Fruit fly (Drosophila melanogaster) whole organism, prepupa: Measurements from ENCODE around the gene CG43348.

ENCODE experiments used
- Blimp-1 ChIP-seq: fragments of 200-800 bp; sonication (Bioruptor generic); optimal IDR thresholded peaks from 3 replicates; lab custom pipeline; 2017; ENCODE audit warnings: missing biosample characterization, missing genetic modification characterization, mild to moderate bottlenecking, moderate library complexity, missing genetic modification reagents
- CG10631 ChIP-seq: fragments of 200-800 bp; sonication (Bioruptor generic); optimal IDR thresholded peaks from 2 replicates; lab custom pipeline; 2016; ENCODE audit warnings: missing biosample characterization, missing genetic modification characterization
- CG11294 ChIP-seq: fragments of 200-800 bp; sonication (Bioruptor generic); IDR thresholded peaks from 2 replicates; pipeline ENCODE4 v1.3.6; 2022; ENCODE audit warnings: missing biosample characterization, missing genetic modification characterization
- CG11762 ChIP-seq: fragments of 200-800 bp; sonication (Bioruptor generic); optimal IDR thresholded peaks from 3 replicates; lab custom pipeline; 2016; ENCODE audit warnings: missing biosample characterization, missing genetic modification characterization; ENCODE audit not compliant: insufficient read depth
- CG15336 ChIP-seq: fragments of 200-800 bp; sonication (Bioruptor generic); IDR thresholded peaks from 2 replicates; pipeline ENCODE4 v1.3.6; 2022; ENCODE audit warnings: missing biosample characterization, missing genetic modification characterization
- CG1621 ChIP-seq: fragments of 200-800 bp; sonication (Bioruptor generic); optimal IDR thresholded peaks from 3 replicates; lab custom pipeline; 2018; ENCODE audit warnings: missing biosample characterization, mild to moderate bottlenecking, missing genetic modification characterization
- CG16779 ChIP-seq: fragments of 200-800 bp; sonication (Bioruptor generic); optimal IDR thresholded peaks from 3 replicates; lab custom pipeline; 2017; ENCODE audit warnings: missing biosample characterization, mild to moderate bottlenecking, missing genetic modification characterization
- CG3032 ChIP-seq: fragments of 200-800 bp; optimal IDR thresholded peaks from 2 replicates; lab custom pipeline; 2019; ENCODE audit warnings: missing biosample characterization, mild to moderate bottlenecking, missing genetic modification characterization, moderate library complexity
- CG31627 ChIP-seq: fragments of 200-800 bp; sonication (Bioruptor generic); optimal IDR thresholded peaks from 3 replicates; lab custom pipeline; 2016; ENCODE audit warnings: missing biosample characterization, missing genetic modification characterization
- CG32006 ChIP-seq: fragments of 200-800 bp; sonication (Bioruptor generic); optimal IDR thresholded peaks from 3 replicates; lab custom pipeline; 2017; ENCODE audit warnings: missing biosample characterization, mild to moderate bottlenecking, missing genetic modification characterization
- CG3919 ChIP-seq: fragments of 200-800 bp; sonication (Bioruptor generic); optimal IDR thresholded peaks from 3 replicates; lab custom pipeline; 2016; ENCODE audit warnings: missing biosample characterization, missing genetic modification characterization
- CG6163 ChIP-seq: fragments of 200-800 bp; sonication (Bioruptor generic); IDR thresholded peaks from 3 replicates; pipeline ENCODE4 v1.3.6; 2022; ENCODE audit warnings: missing biosample characterization, missing genetic modification characterization
- CG6792 ChIP-seq: fragments of 200-800 bp; sonication (Bioruptor generic); optimal IDR thresholded peaks from 3 replicates; lab custom pipeline; 2016; ENCODE audit warnings: missing biosample characterization, missing genetic modification characterization
- CG6854 ChIP-seq: fragments of 200-800 bp; sonication (Bioruptor generic); optimal IDR thresholded peaks from 2 replicates; lab custom pipeline; 2017; ENCODE audit warnings: missing biosample characterization, mild to moderate bottlenecking, missing genetic modification characterization
- CG7368 ChIP-seq: fragments of 200-800 bp; sonication (Bioruptor generic); optimal IDR thresholded peaks from 3 replicates; lab custom pipeline; 2016; ENCODE audit warnings: missing biosample characterization, missing genetic modification characterization
- CG8119 ChIP-seq: fragments of 200-800 bp; sonication (Bioruptor generic); IDR thresholded peaks from 3 replicates; pipeline ENCODE4 v1.3.6; 2022; ENCODE audit warnings: missing biosample characterization, missing genetic modification characterization
- CG8632 ChIP-seq: fragments of 200-800 bp; sonication (Bioruptor generic); optimal IDR thresholded peaks from 3 replicates; lab custom pipeline; 2016; ENCODE audit warnings: missing biosample characterization, missing genetic modification characterization
- CG9139 ChIP-seq: fragments of 200-800 bp; sonication (Bioruptor generic); optimal IDR thresholded peaks from 3 replicates; lab custom pipeline; 2017; ENCODE audit warnings: missing biosample characterization, mild to moderate bottlenecking, missing genetic modification characterization
- Eip78C ChIP-seq: fragments of 200-800 bp; sonication (Bioruptor generic); peaks from one replicate; lab custom pipeline; 2016; ENCODE audit warnings: missing biosample characterization, missing genetic modification characterization
- Ets21C ChIP-seq: fragments of 200-800 bp; sonication (Bioruptor generic); optimal IDR thresholded peaks from 3 replicates; lab custom pipeline; 2016; ENCODE audit warnings: missing biosample characterization, missing genetic modification characterization
- Gug ChIP-seq: fragments of 200-800 bp; sonication (Bioruptor generic); IDR thresholded peaks from 2 replicates; pipeline ENCODE4 v1.3.6; 2022; ENCODE audit warnings: missing biosample characterization, missing genetic modification characterization
- Hr39 ChIP-seq: fragments of 200-800 bp; sonication (Bioruptor generic); optimal IDR thresholded peaks from 2 replicates; lab custom pipeline; 2016; ENCODE audit warnings: missing biosample characterization, missing genetic modification characterization
- Sox102F ChIP-seq: fragments of 200-800 bp; sonication (Bioruptor generic); optimal IDR thresholded peaks from 2 replicates; lab custom pipeline; 2016; ENCODE audit warnings: missing biosample characterization, mild to moderate bottlenecking, missing genetic modification characterization
- Sox15 ChIP-seq: fragments of 200-800 bp; sonication (Bioruptor generic); optimal IDR thresholded peaks from 3 replicates; lab custom pipeline; 2016; ENCODE audit warnings: missing biosample characterization, missing genetic modification characterization
- achi ChIP-seq: fragments of 200-800 bp; sonication (Bioruptor generic); optimal IDR thresholded peaks from 3 replicates; lab custom pipeline; 2016; ENCODE audit warnings: missing biosample characterization, missing genetic modification characterization
- acj6 ChIP-seq: fragments of 200-800 bp; sonication (Bioruptor generic); optimal IDR thresholded peaks from 3 replicates; lab custom pipeline; 2016; ENCODE audit warnings: missing biosample characterization, missing genetic modification characterization
- dac ChIP-seq: fragments of 200-800 bp; sonication (Bioruptor generic); optimal IDR thresholded peaks from 2 replicates; lab custom pipeline; 2017; ENCODE audit warnings: missing biosample characterization, mild to moderate bottlenecking, missing genetic modification characterization
- dsx ChIP-seq: fragments of 200-800 bp; optimal IDR thresholded peaks from 3 replicates; lab custom pipeline; 2019; ENCODE audit warnings: missing biosample characterization, mild to moderate bottlenecking, missing genetic modification characterization, moderate library complexity; ENCODE audit not compliant: poor library complexity, severe bottlenecking
- eg ChIP-seq: fragments of 200-800 bp; sonication (Bioruptor generic); IDR thresholded peaks from 3 replicates; pipeline ENCODE4 v1.3.6; 2022; ENCODE audit warnings: missing biosample characterization, missing genetic modification characterization
- esn ChIP-seq: fragments of 200-800 bp; sonication (Bioruptor generic); optimal IDR thresholded peaks from 2 replicates; lab custom pipeline; 2016; ENCODE audit warnings: missing biosample characterization, mild to moderate bottlenecking, missing genetic modification characterization, moderate library complexity
- fd59A ChIP-seq: fragments of 200-800 bp; sonication (Bioruptor generic); optimal IDR thresholded peaks from 2 replicates; lab custom pipeline; 2017; ENCODE audit warnings: missing biosample characterization, mild to moderate bottlenecking, missing genetic modification characterization, missing genetic modification reagents
- fd85E ChIP-seq: fragments of 200-800 bp; sonication (Bioruptor generic); optimal IDR thresholded peaks from 3 replicates; lab custom pipeline; 2016; ENCODE audit warnings: missing biosample characterization, missing genetic modification characterization
- fkh ChIP-seq: fragments of 200-800 bp; sonication (Bioruptor generic); optimal IDR thresholded peaks from 3 replicates; lab custom pipeline; 2017; ENCODE audit warnings: missing biosample characterization, mild to moderate bottlenecking, missing genetic modification characterization, moderate library complexity
- net ChIP-seq: fragments of 200-800 bp; sonication (Bioruptor generic); optimal IDR thresholded peaks from 3 replicates; lab custom pipeline; 2016; ENCODE audit warnings: missing biosample characterization, missing genetic modification characterization
- pdm3 ChIP-seq: fragments of 200-800 bp; sonication (Bioruptor generic); optimal IDR thresholded peaks from 3 replicates; lab custom pipeline; 2016; ENCODE audit warnings: missing biosample characterization, missing genetic modification characterization
- salr ChIP-seq, 2 experiments: fragments of 200-800 bp; sonication (Bioruptor generic); optimal IDR thresholded peaks; 3 replicates each; lab custom pipeline; 2016 to 2018; ENCODE audit warnings: missing biosample characterization in 2 of 2, missing genetic modification characterization in 2 of 2, mild to moderate bottlenecking in 1 of 2
- spab ChIP-seq: fragments of 200-800 bp; sonication (Bioruptor generic); optimal IDR thresholded peaks from 2 replicates; lab custom pipeline; 2017; ENCODE audit warnings: missing biosample characterization, mild to moderate bottlenecking, missing genetic modification characterization, missing genetic modification reagents
- ss ChIP-seq, 2 experiments: fragments of 200-800 bp; sonication (Bioruptor generic); optimal IDR thresholded peaks; 2 replicates in 1 of 2; 3 replicates in 1 of 2; lab custom pipeline; 2017 to 2018; ENCODE audit warnings: mild to moderate bottlenecking in 2 of 2, missing biosample characterization in 2 of 2, missing genetic modification characterization in 2 of 2, moderate library complexity in 1 of 2
- topi ChIP-seq: fragments of 200-800 bp; sonication (Bioruptor generic); optimal IDR thresholded peaks from 3 replicates; lab custom pipeline; 2016; ENCODE audit warnings: missing biosample characterization, missing genetic modification characterization
- vri ChIP-seq: fragments of 200-800 bp; sonication (Bioruptor generic); optimal IDR thresholded peaks from 3 replicates; lab custom pipeline; 2016; ENCODE audit warnings: missing biosample characterization, mild to moderate bottlenecking, missing genetic modification characterization

Gene CG43348

DNA sequence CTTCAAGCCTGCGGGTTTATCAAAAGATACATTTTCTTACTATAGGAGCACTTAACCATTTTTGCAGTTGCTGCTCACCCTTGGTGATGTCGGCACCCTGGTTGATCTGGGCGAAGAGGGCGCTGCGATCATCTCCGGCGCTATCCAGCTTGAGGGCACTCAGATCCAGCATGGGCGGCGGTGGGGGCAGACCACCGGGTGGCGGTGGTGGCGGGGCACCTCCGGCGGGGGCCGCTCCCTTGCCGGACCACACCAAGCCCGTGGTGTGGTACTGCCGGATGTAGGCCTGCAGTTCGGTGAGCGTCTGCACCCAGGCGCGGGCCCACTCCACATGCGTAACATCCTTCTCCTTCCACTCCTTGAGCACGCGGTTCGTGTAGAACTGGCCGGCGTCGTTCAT is 46.5 kb upstream of the CG43348 start:
- TF ChIP-seq esn = no peak
- no peak for TF ChIP-seq ss (GFP tag; optimal IDR thresholded peaks at IDR 0.05; lab: Kevin White, UChicago)
- no peak for TF ChIP-seq CG16779 (tag; lab: Kevin White, UChicago)
- no peak for TF ChIP-seq CG31627 (GFP tag; lab: Kevin White, UChicago)
- TF ChIP-seq Hr39 (GFP tag; lab: Kevin White, UChicago) = no peak
- no peak for TF ChIP-seq CG10631 (GFP tag; lab: Kevin White, UChicago)
- no peak for TF ChIP-seq Sox15 (GFP tag; lab: Kevin White, UChicago)
- no peak for TF ChIP-seq CG7368
- no peak for TF ChIP-seq spab (GFP tag; lab: Kevin White, UChicago)
- no peak for TF ChIP-seq fd59A (GFP tag; lab: Kevin White, UChicago)
- no peak for TF ChIP-seq CG9139
- TF ChIP-seq fkh (GFP tag; lab: Kevin White, UChicago) = no peak

dm6 chr2L:1156592-1157249 is 42.5 kb upstream of the CG43348 start:
- no peak for TF ChIP-seq fkh (GFP tag; lab: Kevin White, UChicago)
- peak; percentile 77 for TF ChIP-seq CG32006 (GFP tag; lab: Kevin White, UChicago)
- TF ChIP-seq Gug = no peak
- no peak for TF ChIP-seq Sox102F
- peak; percentile 60 for TF ChIP-seq Eip78C (GFP tag; lab: Kevin White, UChicago)
- no peak for TF ChIP-seq CG31627 (GFP tag; lab: Kevin White, UChicago)
- no peak for TF ChIP-seq CG8632 (GFP tag; lab: Kevin White, UChicago)
- peak in 1 of 2 experiments; percentile 24 for TF ChIP-seq salr (GFP tag; optimal IDR thresholded peaks at IDR 0.05; lab: Kevin White, UChicago)
- TF ChIP-seq CG8119 (GFP tag; lab: Robert Waterston, UW) = peak; percentile 77
- peak; percentile 59 for TF ChIP-seq dac (GFP tag; lab: Kevin White, UChicago)

DNA sequence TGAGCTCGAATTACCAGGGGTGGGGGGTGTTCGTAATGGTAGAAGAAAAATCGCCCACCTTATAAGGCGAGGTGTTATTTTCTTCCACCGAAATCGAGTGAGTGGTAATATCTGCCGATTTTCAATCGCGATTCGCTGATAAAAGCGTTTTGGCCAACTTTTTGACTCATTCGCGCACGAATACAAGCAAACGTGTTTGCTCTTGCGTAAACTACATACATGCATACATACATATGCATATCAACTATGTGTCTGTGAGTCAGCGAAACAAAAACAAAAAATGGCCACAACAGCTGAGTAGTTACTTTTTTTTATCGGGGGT is 41.9 kb upstream of the CG43348 start:
- TF ChIP-seq CG7368 (no peak), CG3919 (peak; percentile 7), CG11294 (GFP tag; lab: Robert Waterston, UW) (no peak), dsx (GFP tag; lab: Kevin White, UChicago) (no peak), vri (GFP tag; lab: Kevin White, UChicago) (peak; percentile 40), CG6792 (GFP tag; lab: Kevin White, UChicago) (no peak), CG9139 (no peak)
- TF ChIP-seq, all 60 proteins: peak for 2

- TF ChIP-seq vri (GFP tag; lab: Kevin White, UChicago) (peak; percentile 18), Gug (no peak), CG1621 (tag; lab: Kevin White, UChicago) (no peak), CG15336 (GFP tag; lab: Robert Waterston, UW) (peak; percentile 37; the same call in 1 of the 2 replicates), Blimp-1 (no peak), fkh (GFP tag; lab: Kevin White, UChicago) (peak; percentile 30), CG6163 (GFP tag; lab: Robert Waterston, UW) (peak; percentile 37; the same call in 1 of the 3 replicates), CG11294 (GFP tag; lab: Robert Waterston, UW) (no peak), CG9139 (no peak), esn (peak; percentile 30), CG3032 (tag; lab: Kevin White, UChicago) (peak; percentile 51), net (no peak), fd85E (GFP tag; lab: Kevin White, UChicago) (no peak), fd59A (GFP tag; lab: Kevin White, UChicago) (no peak), Hr39 (GFP tag; lab: Kevin White, UChicago) (peak; percentile 66), Ets21C (GFP tag; lab: Kevin White, UChicago) (no peak), CG32006 (GFP tag; lab: Kevin White, UChicago) (no peak), dac (GFP tag; lab: Kevin White, UChicago) (no peak), salr (GFP tag; optimal IDR thresholded peaks at IDR 0.05; lab: Kevin White, UChicago) (no peak), Sox15 (GFP tag; lab: Kevin White, UChicago) (peak; percentile 8), eg (GFP tag; lab: Robert Waterston, UW) (peak; percentile 55; the same call in 1 of the 3 replicates), CG6792 (GFP tag; lab: Kevin White, UChicago) (no peak), Sox102F (peak; percentile 31), pdm3 (GFP tag; lab: Kevin White, UChicago) (no peak), CG11762 (no peak), achi (GFP tag; lab: Kevin White, UChicago) (no peak), topi (GFP tag; lab: Kevin White, UChicago) (peak; percentile 27), CG6854 (GFP tag; lab: Kevin White, UChicago) (no peak), acj6 (GFP tag; lab: Kevin White, UChicago) (no peak)
These were observed 41.3 kb upstream of the CG43348 start, which contains the start of gene capt for dm6 chr2L:1157679-1158518. TSS of gene capt (minus strand) at chr2L:1158262.
